Fruit fly (Drosophila melanogaster) whole organism, embryonic: ENCODE measurements around the gene CG4313.

Experiments
- Aef1 ChIP-seq: fragments of 200-800 bp; sonication (Bioruptor generic); IDR thresholded peaks from 3 replicates; pipeline ENCODE4 v1.3.6; 2022; ENCODE audit warnings: missing biosample characterization, missing genetic modification characterization
- C15 ChIP-seq: fragments of 200-800 bp; sonication (Bioruptor generic); IDR thresholded peaks from 3 replicates; pipeline ENCODE4 v1.3.6; 2022; ENCODE audit warnings: missing biosample characterization, missing genetic modification characterization
- CG10979 ChIP-seq: fragments of 200-800 bp; sonication (Bioruptor generic); optimal IDR thresholded peaks from 2 replicates; lab custom pipeline; 2018; ENCODE audit warnings: missing biosample characterization, mild to moderate bottlenecking, missing genetic modification characterization, moderate library complexity
- CG11456 ChIP-seq: fragments of 200-800 bp; sonication (Bioruptor generic); IDR thresholded peaks from 3 replicates; pipeline ENCODE4 v1.3.6; 2022; ENCODE audit warnings: missing biosample characterization, missing genetic modification characterization
- CG12942 ChIP-seq: fragments of 200-800 bp; sonication (Bioruptor generic); optimal IDR thresholded peaks from 3 replicates; lab custom pipeline; 2016; ENCODE audit warnings: missing biosample characterization, missing genetic modification characterization
- CG14441 ChIP-seq: fragments of 200-800 bp; sonication (Bioruptor generic); IDR thresholded peaks from 2 replicates; pipeline ENCODE4 v1.3.6; 2022; ENCODE audit warnings: missing biosample characterization, missing genetic modification characterization
- CG14860 ChIP-seq: fragments of 200-800 bp; sonication (Bioruptor generic); IDR thresholded peaks from 3 replicates; pipeline ENCODE4 v1.3.6; 2022; ENCODE audit warnings: missing biosample characterization, missing genetic modification characterization; ENCODE audit not compliant: partially characterized antibody
- CG14965 ChIP-seq: fragments of 200-800 bp; sonication (Bioruptor generic); optimal IDR thresholded peaks from 2 replicates; lab custom pipeline; 2016; ENCODE audit warnings: missing biosample characterization, missing genetic modification characterization, borderline replicate concordance
- CG1647 ChIP-seq: fragments of 200-800 bp; sonication (Bioruptor generic); optimal IDR thresholded peaks from 3 replicates; lab custom pipeline; 2016; ENCODE audit warnings: missing biosample characterization, missing genetic modification characterization
- CG16815 ChIP-seq: fragments of 200-800 bp; sonication (Bioruptor generic); optimal IDR thresholded peaks from 3 replicates; lab custom pipeline; 2017; ENCODE audit warnings: missing biosample characterization, mild to moderate bottlenecking, missing genetic modification characterization
- CG18011 ChIP-seq: fragments of 200-800 bp; sonication (Bioruptor generic); optimal IDR thresholded peaks from 2 replicates; lab custom pipeline; 2017; ENCODE audit warnings: missing biosample characterization, missing genetic modification characterization, mild to moderate bottlenecking, moderate library complexity, missing genotype
- CG18476 ChIP-seq: fragments of 200-800 bp; sonication (Bioruptor generic); optimal IDR thresholded peaks from 2 replicates; lab custom pipeline; 2016; ENCODE audit warnings: missing biosample characterization, mild to moderate bottlenecking, missing genetic modification characterization
- CG2199 ChIP-seq: fragments of 200-800 bp; sonication (Bioruptor generic); IDR thresholded peaks from 3 replicates; pipeline ENCODE4 v1.3.6; 2022; ENCODE audit warnings: missing biosample characterization, missing genetic modification characterization
- CG2678 ChIP-seq: fragments of 200-800 bp; sonication (Bioruptor generic); optimal IDR thresholded peaks from 3 replicates; lab custom pipeline; 2019; ENCODE audit warnings: missing biosample characterization, mild to moderate bottlenecking, missing genetic modification characterization, moderate library complexity
- CG3065 ChIP-seq: fragments of 200-800 bp; sonication (Bioruptor generic); optimal IDR thresholded peaks from 2 replicates; lab custom pipeline; 2016; ENCODE audit warnings: missing biosample characterization, missing genetic modification characterization
- CG31441 ChIP-seq: fragments of 200-800 bp; sonication (Bioruptor generic); IDR thresholded peaks from 2 replicates; pipeline ENCODE4 v1.3.6; 2022; ENCODE audit warnings: missing biosample characterization, missing genetic modification characterization
- CG4328 ChIP-seq: fragments of 200-800 bp; sonication (Bioruptor generic); optimal IDR thresholded peaks from 3 replicates; lab custom pipeline; 2017; ENCODE audit warnings: missing biosample characterization, missing genetic modification reagents, missing genetic modification characterization
- CG4424 ChIP-seq: fragments of 200-800 bp; sonication (Bioruptor generic); optimal IDR thresholded peaks from 3 replicates; lab custom pipeline; 2016; ENCODE audit warnings: missing biosample characterization, missing genetic modification characterization
- CG4820 ChIP-seq: fragments of 200-800 bp; sonication (Bioruptor generic); optimal IDR thresholded peaks from 3 replicates; lab custom pipeline; 2016; ENCODE audit warnings: missing biosample characterization, missing genetic modification characterization
- CG7556 ChIP-seq: fragments of 200-800 bp; sonication (Bioruptor generic); optimal IDR thresholded peaks from 2 replicates; lab custom pipeline; 2017; ENCODE audit warnings: missing biosample characterization, mild to moderate bottlenecking, missing genetic modification characterization
- CG8089 ChIP-seq: fragments of 200-800 bp; sonication (Bioruptor generic); optimal IDR thresholded peaks from 3 replicates; lab custom pipeline; 2016; ENCODE audit warnings: missing biosample characterization, missing genetic modification characterization
- Dek ChIP-seq: fragments of 200-800 bp; sonication (Bioruptor generic); optimal IDR thresholded peaks from 3 replicates; lab custom pipeline; 2019; ENCODE audit warnings: missing biosample characterization, mild to moderate bottlenecking, missing genetic modification characterization, moderate library complexity
- Dip2 ChIP-seq: fragments of 200-800 bp; sonication (Bioruptor generic); IDR thresholded peaks from 2 replicates; pipeline ENCODE4 v1.3.6; 2022; ENCODE audit warnings: missing biosample characterization, missing genetic modification characterization
- Dp ChIP-seq: fragments of 200-800 bp; sonication (Bioruptor generic); optimal IDR thresholded peaks from 2 replicates; lab custom pipeline; 2018; ENCODE audit warnings: missing biosample characterization, mild to moderate bottlenecking, missing genetic modification characterization, moderate library complexity
- Fer1 ChIP-seq: fragments of 200-800 bp; sonication (Bioruptor generic); optimal IDR thresholded peaks from 2 replicates; lab custom pipeline; 2017; ENCODE audit warnings: missing biosample characterization, mild to moderate bottlenecking, missing genetic modification characterization
- Gsc ChIP-seq: fragments of 200-800 bp; sonication (Bioruptor generic); IDR thresholded peaks from 2 replicates; pipeline ENCODE4 v1.3.6; 2022; ENCODE audit warnings: missing biosample characterization, missing genetic modification characterization
- Hr3 ChIP-seq: fragments of 200-800 bp; sonication (Bioruptor generic); optimal IDR thresholded peaks from 3 replicates; lab custom pipeline; 2016; ENCODE audit warnings: missing biosample characterization, missing genetic modification characterization
- Nf-YC ChIP-seq: fragments of 200-800 bp; optimal IDR thresholded peaks from 3 replicates; lab custom pipeline; 2019; ENCODE audit warnings: missing biosample characterization, mild to moderate bottlenecking, missing genetic modification characterization, moderate library complexity
- Xbp1 ChIP-seq: fragments of 200-800 bp; sonication (Bioruptor generic); optimal IDR thresholded peaks from 3 replicates; lab custom pipeline; 2016; ENCODE audit warnings: missing biosample characterization, mild to moderate bottlenecking, missing genetic modification characterization
- abd-A ChIP-seq: fragments of 200-800 bp; sonication (Bioruptor generic); optimal IDR thresholded peaks from 3 replicates; lab custom pipeline; 2019; ENCODE audit warnings: missing biosample characterization, mild to moderate bottlenecking, missing genetic modification characterization, moderate library complexity
- cato ChIP-seq: fragments of 200-800 bp; sonication (Bioruptor generic); optimal IDR thresholded peaks from 2 replicates; lab custom pipeline; 2016; ENCODE audit warnings: missing biosample characterization, missing genetic modification characterization, borderline replicate concordance
- chn ChIP-seq: fragments of 200-800 bp; sonication (Bioruptor generic); optimal IDR thresholded peaks from 2 replicates; lab custom pipeline; 2016; ENCODE audit warnings: missing biosample characterization, missing genetic modification characterization
- cwo ChIP-seq: fragments of 200-800 bp; sonication (Bioruptor generic); optimal IDR thresholded peaks from 3 replicates; lab custom pipeline; 2017; ENCODE audit warnings: missing biosample characterization, missing genetic modification characterization, mild to moderate bottlenecking, moderate library complexity, missing genetic modification reagents
- ind ChIP-seq: fragments of 200-800 bp; sonication (Bioruptor generic); optimal IDR thresholded peaks from 3 replicates; lab custom pipeline; 2016; ENCODE audit warnings: missing biosample characterization, missing genetic modification characterization
- kni ChIP-seq: fragments of 200-800 bp; sonication (Bioruptor generic); optimal IDR thresholded peaks from 3 replicates; lab custom pipeline; 2017; ENCODE audit warnings: mild to moderate bottlenecking, missing biosample characterization, missing genetic modification reagents, missing genetic modification characterization
- mam ChIP-seq: fragments of 200-800 bp; sonication (Bioruptor generic); optimal IDR thresholded peaks from 3 replicates; lab custom pipeline; 2016; ENCODE audit warnings: missing biosample characterization, missing genetic modification characterization
- org-1 ChIP-seq: fragments of 200-800 bp; sonication (Bioruptor generic); optimal IDR thresholded peaks from 2 replicates; lab custom pipeline; 2017; ENCODE audit warnings: missing biosample characterization, missing genetic modification characterization
- pho ChIP-seq: fragments of 200-800 bp; sonication (Bioruptor generic); optimal IDR thresholded peaks from 2 replicates; lab custom pipeline; 2016; ENCODE audit warnings: missing biosample characterization, missing genetic modification characterization
- pnt ChIP-seq: fragments of 200-800 bp; sonication (Bioruptor generic); optimal IDR thresholded peaks from 3 replicates; lab custom pipeline; 2016; ENCODE audit warnings: missing biosample characterization, missing genetic modification characterization
- psq ChIP-seq: fragments of 200-800 bp; sonication (Bioruptor generic); optimal IDR thresholded peaks from 2 replicates; lab custom pipeline; 2017; ENCODE audit warnings: missing biosample characterization, missing genetic modification characterization
- sc ChIP-seq, 3 experiments: fragments of >200 bp in 2 of 3; fragments of 200-800 bp in 1 of 3; sonication (Bioruptor generic) in 1 of 3; optimal IDR thresholded peaks; 2 replicates in 2 of 3; 3 replicates in 1 of 3; lab custom pipeline; 2017; ENCODE audit warnings: mild to moderate bottlenecking in 1 of 3, missing biosample characterization in 1 of 3, missing genetic modification characterization in 1 of 3, missing genetic modification reagents in 1 of 3
- sima ChIP-seq: fragments of 200-800 bp; sonication (Bioruptor generic); optimal IDR thresholded peaks from 2 replicates; lab custom pipeline; 2016; ENCODE audit warnings: missing biosample characterization, missing genetic modification characterization
- sr ChIP-seq: fragments of 200-800 bp; sonication (Bioruptor generic); IDR thresholded peaks from 3 replicates; pipeline ENCODE4 v1.3.6; 2022; ENCODE audit warnings: missing biosample characterization, missing genetic modification characterization
- stc ChIP-seq: fragments of 200-800 bp; sonication (Bioruptor generic); IDR thresholded peaks from 2 replicates; pipeline ENCODE4 v1.3.6; 2022; ENCODE audit warnings: missing biosample characterization, missing genetic modification characterization
- sug ChIP-seq: fragments of 200-800 bp; optimal IDR thresholded peaks from 2 replicates; lab custom pipeline; 2019; ENCODE audit warnings: missing biosample characterization, mild to moderate bottlenecking, missing genetic modification characterization, moderate library complexity
- tll ChIP-seq, 2 experiments: fragments of 200-800 bp in 1 of 2; fragments of >200 bp in 1 of 2; sonication (Bioruptor generic) in 1 of 2; optimal IDR thresholded peaks; 2 replicates each; lab custom pipeline; 2017 to 2019; ENCODE audit warnings: missing biosample characterization in 2 of 2, missing genetic modification characterization in 2 of 2, mild to moderate bottlenecking in 1 of 2, moderate library complexity in 1 of 2
- unc-4 ChIP-seq: fragments of 200-800 bp; sonication (Bioruptor generic); IDR thresholded peaks from 2 replicates; pipeline ENCODE4 v1.3.6; 2022; ENCODE audit warnings: missing biosample characterization, missing genetic modification characterization; ENCODE audit not compliant: partially characterized antibody
- yki ChIP-seq: fragments of >200 bp; optimal IDR thresholded peaks from 3 replicates; lab custom pipeline; 2018

Gene CG4313

dm6 chrX:2071878-2072817, 30.5 kb downstream of the CG4313 start, which contains the start of gene Rtca (continued):
- no peak for TF ChIP-seq unc-4 (GFP tag; lab: Robert Waterston, UW)
- peak; percentile 21 for TF ChIP-seq CG18011
- TF ChIP-seq chn, result peak; percentile 32
- TF ChIP-seq abd-A (tag; lab: Kevin White, UChicago), result peak; percentile 6
- TF ChIP-seq Dip2, result no peak
- no peak for TF ChIP-seq yki
- TF ChIP-seq org-1 (GFP tag; lab: Kevin White, UChicago), result peak; percentile 76
- TF ChIP-seq cato, result no peak
- TF ChIP-seq sr (GFP tag; lab: Robert Waterston, UW), result no peak
- TF ChIP-seq CG14965, result no peak
- TF ChIP-seq CG10979 (tag; lab: Kevin White, UChicago), result peak; percentile 64
- TF ChIP-seq pnt (GFP tag; lab: Kevin White, UChicago), result peak; percentile 44
- peak; percentile 37 for TF ChIP-seq CG18476 (GFP tag; lab: Kevin White, UChicago)
- TF ChIP-seq CG12942 (GFP tag; lab: Kevin White, UChicago), result peak; percentile 32
- TF ChIP-seq sc (optimal IDR thresholded peaks at IDR 0.05; lab: Kevin White, UChicago), result no peak
- TF ChIP-seq sc (GFP tag; optimal IDR thresholded peaks at IDR 0.05; lab: Kevin White, UChicago), result peak; percentile 12
- no peak for TF ChIP-seq Gsc
- TF ChIP-seq CG8089 (GFP tag; lab: Kevin White, UChicago), result peak; percentile 11
- peak; percentile 60 for TF ChIP-seq Hr3 (GFP tag; lab: Kevin White, UChicago)
- TF ChIP-seq kni, result no peak
- TF ChIP-seq CG3065 (GFP tag; lab: Kevin White, UChicago), result no peak
- peak; percentile 70 for TF ChIP-seq CG31441 (GFP tag; lab: Robert Waterston, UW)
- TF ChIP-seq pho, result peak; percentile 69
- TF ChIP-seq CG14860 (GFP tag; lab: Robert Waterston, UW), result no peak
- TF ChIP-seq CG4820, result peak; percentile 42
- TF ChIP-seq Aef1 (GFP tag; lab: Robert Waterston, UW), result peak; percentile 68
- TF ChIP-seq Xbp1, result peak; percentile 65
- TF ChIP-seq stc (GFP tag; lab: Robert Waterston, UW), result peak; percentile 57; the same call in 1 of the 2 replicates
- TF ChIP-seq C15 (GFP tag; lab: Robert Waterston, UW), result peak; percentile 32; the same call in 1 of the 3 replicates
- TF ChIP-seq CG4424 (GFP tag; lab: Kevin White, UChicago), result peak; percentile 51
- TF ChIP-seq CG2199, result no peak
- TF ChIP-seq CG2678 (tag; lab: Kevin White, UChicago), result peak; percentile 81
- peak; percentile 73 for TF ChIP-seq CG7556 (GFP tag; lab: Kevin White, UChicago)
- TF ChIP-seq Dek, result peak; percentile 60
- peak; percentile 62; the same call in 1 of the 3 replicates for TF ChIP-seq CG11456
- TF ChIP-seq psq (GFP tag; lab: Kevin White, UChicago), result no peak
- TF ChIP-seq ind (GFP tag; lab: Kevin White, UChicago), result peak; percentile 77
- TF ChIP-seq Nf-YC (tag; lab: Kevin White, UChicago), result peak; percentile 56
- TF ChIP-seq CG14441 (GFP tag; lab: Robert Waterston, UW), result peak; percentile 78
- peak in 1 of 2 experiments; percentile 17 for TF ChIP-seq tll (GFP tag; optimal IDR thresholded peaks at IDR 0.05; lab: Kevin White, UChicago)
- TF ChIP-seq CG4328 (GFP tag; lab: Kevin White, UChicago), result no peak
- peak; percentile 62 for TF ChIP-seq mam
- TF ChIP-seq sug (tag; lab: Kevin White, UChicago), result peak; percentile 30
- peak; percentile 2 for TF ChIP-seq sima
- TF ChIP-seq Dp, result no peak
- peak; percentile 73 for TF ChIP-seq cwo (GFP tag; lab: Kevin White, UChicago)
- peak; percentile 19 for TF ChIP-seq CG1647 (GFP tag; lab: Kevin White, UChicago)
- TF ChIP-seq CG16815 (GFP tag; lab: Kevin White, UChicago), result peak; percentile 59
- peak; percentile 89 for TF ChIP-seq Fer1
